Worm (Caenorhabditis elegans) whole organism, mixed stage, embryonic: Measurements from ENCODE around the gene cdh-9.
A peak's percentile ranks its signal among the peaks of the same experiment; 100 is the strongest.

Experiments
- M03D4.4 ChIP-seq: sonication (generic microtip); optimal IDR thresholded peaks from 2 replicates; lab custom pipeline; 2017; ENCODE audit warnings: mild to moderate bottlenecking, missing genetic modification characterization, missing compliant biosample characterization
- bed-3 ChIP-seq: fragments of 200-800 bp; sonication (Bioruptor generic); optimal IDR thresholded peaks from 3 replicates; lab custom pipeline; 2018; ENCODE audit warnings: mild to moderate bottlenecking, missing genetic modification characterization, moderate library complexity, missing compliant biosample characterization
- blmp-1 ChIP-seq: fragments of 150-350 bp; optimal IDR thresholded peaks from 2 replicates; lab custom pipeline; 2014; ENCODE audit warnings: missing biosample characterization, missing genetic modification characterization
- ceh-39 ChIP-seq: fragments of 150-350 bp; optimal IDR thresholded peaks from 2 replicates; lab custom pipeline; 2014; ENCODE audit warnings: missing biosample characterization, missing genetic modification characterization
- ceh-43 ChIP-seq: fragments of 200-800 bp; sonication (Bioruptor generic); optimal IDR thresholded peaks from 2 replicates; lab custom pipeline; 2018; ENCODE audit warnings: mild to moderate bottlenecking, missing genetic modification characterization, moderate library complexity, missing compliant biosample characterization
- ceh-83 ChIP-seq: fragments of 200-800 bp; sonication (Bioruptor generic); optimal IDR thresholded peaks from 2 replicates; lab custom pipeline; 2018; ENCODE audit warnings: mild to moderate bottlenecking, missing genetic modification characterization, missing compliant biosample characterization
- ces-1 ChIP-seq: fragments of 150-350 bp; optimal IDR thresholded peaks from 2 replicates; lab custom pipeline; 2014; ENCODE audit warnings: missing biosample characterization, missing genetic modification reagents, missing genetic modification characterization
- cnd-1 ChIP-seq: fragments of 200-800 bp; sonication (Bioruptor generic); optimal IDR thresholded peaks from 2 replicates; lab custom pipeline; 2018; ENCODE audit warnings: mild to moderate bottlenecking, missing genetic modification characterization, missing compliant biosample characterization
- elt-1 ChIP-seq: sonication (generic microtip); optimal IDR thresholded peaks from 2 replicates; lab custom pipeline; 2017; ENCODE audit warnings: missing genetic modification characterization, mild to moderate bottlenecking, missing compliant biosample characterization, antibody characterized with exemption, moderate library complexity, borderline replicate concordance; ENCODE audit not compliant: insufficient read depth
- elt-3 ChIP-seq: fragments of 150-350 bp; optimal IDR thresholded peaks from 2 replicates; lab custom pipeline; 2014; ENCODE audit warnings: missing biosample characterization, missing genetic modification characterization
- flh-1 ChIP-seq: fragments of 200-800 bp; sonication (Bioruptor generic); optimal IDR thresholded peaks from 2 replicates; lab custom pipeline; 2018; ENCODE audit warnings: mild to moderate bottlenecking, missing genetic modification characterization, moderate library complexity, missing compliant biosample characterization
- ham-2 ChIP-seq: fragments of 200-800 bp; sonication (Bioruptor generic); optimal IDR thresholded peaks from 2 replicates; lab custom pipeline; 2018; ENCODE audit warnings: mild to moderate bottlenecking, missing genetic modification characterization, missing compliant biosample characterization
- lin-13 ChIP-seq: fragments of 150-350 bp; optimal IDR thresholded peaks from 2 replicates; lab custom pipeline; 2014; ENCODE audit warnings: missing biosample characterization, missing genetic modification characterization
- lin-32 ChIP-seq: fragments of 200-800 bp; sonication (Bioruptor generic); optimal IDR thresholded peaks from 2 replicates; lab custom pipeline; 2018; ENCODE audit warnings: mild to moderate bottlenecking, missing genetic modification characterization, missing compliant biosample characterization
- lsy-2 ChIP-seq: fragments of 150-350 bp; optimal IDR thresholded peaks from 2 replicates; lab custom pipeline; 2014; ENCODE audit warnings: missing biosample characterization, missing genetic modification characterization
- mab-5 ChIP-seq: fragments of 150-350 bp; optimal IDR thresholded peaks from 2 replicates; lab custom pipeline; 2014; ENCODE audit warnings: missing biosample characterization, missing genetic modification characterization
- mep-1 ChIP-seq: fragments of 150-350 bp; optimal IDR thresholded peaks from 2 replicates; lab custom pipeline; 2017; ENCODE audit warnings: missing biosample characterization, missing genetic modification reagents, missing genetic modification characterization, inconsistent platforms
- mls-2 ChIP-seq: sonication (generic microtip); optimal IDR thresholded peaks from 2 replicates; lab custom pipeline; 2016; ENCODE audit warnings: mild to moderate bottlenecking, missing genetic modification characterization, moderate library complexity, missing compliant biosample characterization
- nhr-12 ChIP-seq: fragments of 150-350 bp; optimal IDR thresholded peaks from 2 replicates; lab custom pipeline; 2014; ENCODE audit warnings: missing biosample characterization, missing genetic modification characterization
- nhr-28 ChIP-seq: fragments of 150-350 bp; optimal IDR thresholded peaks from 2 replicates; lab custom pipeline; 2014; ENCODE audit warnings: missing biosample characterization, missing genetic modification characterization
- pha-4 ChIP-seq: fragments of 150-350 bp; optimal IDR thresholded peaks from 2 replicates; lab custom pipeline; 2018; ENCODE audit warnings: missing biosample characterization, missing genetic modification reagents, missing genetic modification characterization
- sem-2 ChIP-seq: fragments of 200-800 bp; sonication (Bioruptor generic); optimal IDR thresholded peaks from 2 replicates; lab custom pipeline; 2018; ENCODE audit warnings: mild to moderate bottlenecking, missing genetic modification characterization, missing compliant biosample characterization
- snpc-4 ChIP-seq: fragments of 150-350 bp; optimal IDR thresholded peaks from 2 replicates; lab custom pipeline; 2014; ENCODE audit warnings: missing biosample characterization, missing genetic modification characterization
- sptf-1 ChIP-seq: sonication (generic microtip); optimal IDR thresholded peaks from 2 replicates; lab custom pipeline; 2017; ENCODE audit warnings: mild to moderate bottlenecking, missing genetic modification characterization, moderate library complexity, missing compliant biosample characterization
- tbx-8 ChIP-seq: fragments of 200-800 bp; sonication (Bioruptor generic); optimal IDR thresholded peaks from 2 replicates; lab custom pipeline; 2018; ENCODE audit warnings: mild to moderate bottlenecking, missing genetic modification characterization, moderate library complexity, missing compliant biosample characterization
- unc-120 ChIP-seq: sonication (generic microtip); optimal IDR thresholded peaks from 2 replicates; lab custom pipeline; 2017; ENCODE audit warnings: missing genetic modification characterization, missing compliant biosample characterization; ENCODE audit not compliant: poor library complexity, severe bottlenecking
- unc-39 ChIP-seq: fragments of 150-350 bp; optimal IDR thresholded peaks from 2 replicates; lab custom pipeline; 2014; ENCODE audit warnings: missing biosample characterization, missing genetic modification characterization
- unc-62 ChIP-seq: fragments of 150-350 bp; optimal IDR thresholded peaks from 2 replicates; lab custom pipeline; 2014; ENCODE audit warnings: missing biosample characterization, missing genetic modification reagents, missing genetic modification characterization
- zip-8 ChIP-seq: fragments of 150-350 bp; optimal IDR thresholded peaks from 2 replicates; lab custom pipeline; 2014; ENCODE audit warnings: missing biosample characterization, missing genetic modification characterization
- ztf-11 ChIP-seq: fragments of 150-350 bp; optimal IDR thresholded peaks from 2 replicates; lab custom pipeline; 2014; ENCODE audit warnings: missing biosample characterization, missing genetic modification characterization

cdh-9 gene

ce11 chrX:16559387-16559786, 35.6 kb upstream of the cdh-9 start:
- TF ChIP-seq snpc-4 (tag; lab: Kevin White, UChicago): no peak
- TF ChIP-seq unc-62: no peak
- TF ChIP-seq nhr-12: no peak
- TF ChIP-seq elt-1: no peak
- no peak for TF ChIP-seq pha-4 (tag; lab: Kevin White, UChicago)
- TF ChIP-seq lin-13: no peak
- no peak for TF ChIP-seq flh-1 (GFP tag; lab: Kevin White, UChicago)
- no peak for TF ChIP-seq mab-5 (tag; lab: Kevin White, UChicago)
- TF ChIP-seq blmp-1 (tag; lab: Kevin White, UChicago): no peak
- TF ChIP-seq unc-120 (tag; lab: Kevin White, UChicago): no peak
- no peak for TF ChIP-seq unc-39 (tag; lab: Kevin White, UChicago)

ce11 chrX:16560895-16561294, 34.1 kb upstream of the cdh-9 start:
- no peak for TF ChIP-seq ztf-11
- no peak for TF ChIP-seq unc-39 (tag; lab: Kevin White, UChicago)
- TF ChIP-seq flh-1 (GFP tag; lab: Kevin White, UChicago): no peak
- no peak for TF ChIP-seq unc-120 (tag; lab: Kevin White, UChicago)
- no peak for TF ChIP-seq lsy-2 (tag; lab: Kevin White, UChicago)
- TF ChIP-seq ceh-83: no peak
- TF ChIP-seq elt-3 (tag; lab: Kevin White, UChicago): no peak
- TF ChIP-seq elt-1: no peak
- no peak for TF ChIP-seq zip-8
- TF ChIP-seq sem-2 (GFP tag; lab: Kevin White, UChicago): no peak
- TF ChIP-seq cnd-1 (tag; lab: Kevin White, UChicago): no peak
- no peak for TF ChIP-seq nhr-28 (tag; lab: Kevin White, UChicago)
- TF ChIP-seq tbx-8 (GFP tag; lab: Kevin White, UChicago): no peak
- no peak for TF ChIP-seq bed-3 (GFP tag; lab: Kevin White, UChicago)
- TF ChIP-seq lin-32 (GFP tag; lab: Kevin White, UChicago): no peak
- no peak for TF ChIP-seq lin-13

ce11 chrX:16564515-16565285, 30.3 kb upstream of the cdh-9 start:
- no peak for TF ChIP-seq ham-2 (GFP tag; lab: Kevin White, UChicago)
- no peak for TF ChIP-seq bed-3 (GFP tag; lab: Kevin White, UChicago)
- no peak for TF ChIP-seq cnd-1 (tag; lab: Kevin White, UChicago)
- TF ChIP-seq ceh-39 (tag; lab: Kevin White, UChicago): peak; percentile 2
- no peak for TF ChIP-seq mls-2
- TF ChIP-seq, all 35 proteins: peak for 1

- TF ChIP-seq sptf-1 (tag; lab: Kevin White, UChicago) (no peak), unc-120 (tag; lab: Kevin White, UChicago) (no peak), cnd-1 (tag; lab: Kevin White, UChicago) (no peak), M03D4.4 (no peak), lin-32 (GFP tag; lab: Kevin White, UChicago) (no peak)
- TF ChIP-seq, all 35 proteins: peak for 0
Observed at ce11 chrX:16565781-16566180, 29.2 kb upstream of the cdh-9 start.

- TF ChIP-seq flh-1 (GFP tag; lab: Kevin White, UChicago) (no peak), unc-120 (tag; lab: Kevin White, UChicago) (no peak), mab-5 (tag; lab: Kevin White, UChicago) (no peak), nhr-12 (no peak)
Observed at ce11 chrX:16566358-16566757, 28.7 kb upstream of the cdh-9 start.

ce11 chrX:16571877-16572276, 23.2 kb upstream of the cdh-9 start:
- no peak for TF ChIP-seq sptf-1 (tag; lab: Kevin White, UChicago)
- no peak for TF ChIP-seq mep-1 (tag; lab: Kevin White, UChicago)
- no peak for TF ChIP-seq tbx-8 (GFP tag; lab: Kevin White, UChicago)
- TF ChIP-seq ztf-11: no peak
- TF ChIP-seq ceh-43 (GFP tag; lab: Kevin White, UChicago): no peak
- no peak for TF ChIP-seq ces-1 (GFP tag; lab: Kevin White, UChicago)
- no peak for TF ChIP-seq bed-3 (GFP tag; lab: Kevin White, UChicago)
